Worm (Caenorhabditis elegans) whole organism, L2 larva: Measurements from ENCODE around the gene M04B2.7.
A peak's percentile ranks its signal among the peaks of the same experiment; 100 is the strongest.

ENCODE experiments used
- C34F6.9 ChIP-seq: fragments of 150-350 bp; optimal IDR thresholded peaks from 2 replicates; lab custom pipeline; 2014; ENCODE audit warnings: missing biosample characterization, missing genetic modification characterization
- F13H6.1 ChIP-seq: sonication (generic microtip); optimal IDR thresholded peaks from 2 replicates; lab custom pipeline; 2016; ENCODE audit warnings: missing genetic modification characterization, missing compliant biosample characterization
- R02D3.7 ChIP-seq: fragments of 150-350 bp; optimal IDR thresholded peaks from 2 replicates; lab custom pipeline; 2014; ENCODE audit warnings: missing biosample characterization, missing genetic modification characterization
- Y55F3AM.14 ChIP-seq: fragments of 200-800 bp; sonication (Bioruptor generic); optimal IDR thresholded peaks from 2 replicates; lab custom pipeline; 2018; ENCODE audit warnings: mild to moderate bottlenecking, missing genetic modification characterization, missing compliant biosample characterization
- alr-1 ChIP-seq: fragments of 150-350 bp; optimal IDR thresholded peaks from 2 replicates; lab custom pipeline; 2014; ENCODE audit warnings: missing biosample characterization, missing genetic modification characterization
- aly-2 ChIP-seq: fragments of 150-350 bp; optimal IDR thresholded peaks from 2 replicates; lab custom pipeline; 2014; ENCODE audit warnings: missing biosample characterization, missing genetic modification characterization
- blmp-1 ChIP-seq: sonication (generic microtip); optimal IDR thresholded peaks from 2 replicates; lab custom pipeline; 2017; ENCODE audit warnings: missing genetic modification characterization, mild to moderate bottlenecking, missing compliant biosample characterization, antibody characterized with exemption, moderate library complexity; ENCODE audit not compliant: insufficient read depth
- ceh-16 ChIP-seq: fragments of 150-350 bp; optimal IDR thresholded peaks from 2 replicates; lab custom pipeline; 2014; ENCODE audit warnings: missing biosample characterization, missing genetic modification characterization
- ceh-82 ChIP-seq: fragments of 150-350 bp; optimal IDR thresholded peaks from 2 replicates; lab custom pipeline; 2014; ENCODE audit warnings: missing biosample characterization, missing genetic modification characterization
- dmd-4 ChIP-seq: sonication (generic microtip); optimal IDR thresholded peaks from 2 replicates; lab custom pipeline; 2017; ENCODE audit warnings: missing biosample characterization, missing genetic modification characterization
- egl-27 ChIP-seq: sonication (generic microtip); optimal IDR thresholded peaks from 3 replicates; lab custom pipeline; 2017; ENCODE audit warnings: missing biosample characterization, missing genetic modification reagents, missing genetic modification characterization
- elt-1 ChIP-seq: fragments of 150-350 bp; optimal IDR thresholded peaks from 2 replicates; lab custom pipeline; 2014; ENCODE audit warnings: missing biosample characterization, missing genetic modification characterization
- elt-3 ChIP-seq: sonication (generic microtip); optimal IDR thresholded peaks from 2 replicates; lab custom pipeline; 2017; ENCODE audit warnings: missing biosample characterization, missing genetic modification characterization
- fos-1 ChIP-seq: fragments of 150-350 bp; optimal IDR thresholded peaks from 2 replicates; lab custom pipeline; 2014; ENCODE audit warnings: missing biosample characterization, missing genetic modification characterization
- lin-13 ChIP-seq: fragments of 150-350 bp; optimal IDR thresholded peaks from 2 replicates; lab custom pipeline; 2014; ENCODE audit warnings: missing biosample characterization, missing genetic modification reagents, missing genetic modification characterization
- lin-39 ChIP-seq: fragments of 150-350 bp; optimal IDR thresholded peaks from 2 replicates; lab custom pipeline; 2014; ENCODE audit warnings: missing biosample characterization, missing genetic modification reagents, missing genetic modification characterization
- lsy-2 ChIP-seq, 2 experiments: fragments of 150-350 bp in 1 of 2; sonication (generic microtip) in 1 of 2; optimal IDR thresholded peaks; 2 replicates each; lab custom pipeline; 2014 to 2017; ENCODE audit warnings: missing biosample characterization in 2 of 2, missing genetic modification characterization in 2 of 2
- mab-5 ChIP-seq: fragments of 150-350 bp; optimal IDR thresholded peaks from 2 replicates; lab custom pipeline; 2014; ENCODE audit warnings: missing biosample characterization, missing genetic modification characterization
- mbf-1 ChIP-seq: sonication (generic microtip); optimal IDR thresholded peaks from 2 replicates; lab custom pipeline; 2017; ENCODE audit warnings: missing biosample characterization, missing genetic modification characterization
- mdl-1 ChIP-seq, 2 experiments: fragments of 150-350 bp in 1 of 2; sonication (generic microtip) in 1 of 2; optimal IDR thresholded peaks; 2 replicates each; lab custom pipeline; 2017; ENCODE audit warnings: missing biosample characterization in 2 of 2, missing genetic modification characterization in 2 of 2
- nhr-11 ChIP-seq: fragments of 150-350 bp; optimal IDR thresholded peaks from 2 replicates; lab custom pipeline; 2014; ENCODE audit warnings: missing biosample characterization, missing genetic modification characterization
- nhr-12 ChIP-seq: fragments of 150-350 bp; optimal IDR thresholded peaks from 2 replicates; lab custom pipeline; 2014; ENCODE audit warnings: missing biosample characterization, missing genetic modification characterization
- nhr-129 ChIP-seq: fragments of 150-350 bp; optimal IDR thresholded peaks from 2 replicates; lab custom pipeline; 2014; ENCODE audit warnings: missing biosample characterization, missing genetic modification characterization
- nhr-23 ChIP-seq: fragments of 150-350 bp; optimal IDR thresholded peaks from 2 replicates; lab custom pipeline; 2014; ENCODE audit warnings: missing biosample characterization, missing genetic modification reagents, missing genetic modification characterization
- nhr-237 ChIP-seq: fragments of 150-350 bp; optimal IDR thresholded peaks from 2 replicates; lab custom pipeline; 2014; ENCODE audit warnings: missing biosample characterization, missing genetic modification characterization
- nhr-25 ChIP-seq: fragments of 150-350 bp; sonication (generic microtip); optimal IDR thresholded peaks from 3 replicates; lab custom pipeline; 2014; ENCODE audit warnings: missing biosample characterization, missing genetic modification characterization
- nhr-6 ChIP-seq: fragments of 150-350 bp; optimal IDR thresholded peaks from 2 replicates; lab custom pipeline; 2014; ENCODE audit warnings: missing biosample characterization, missing genetic modification characterization
- nhr-77 ChIP-seq: fragments of 150-350 bp; optimal IDR thresholded peaks from 2 replicates; lab custom pipeline; 2014; ENCODE audit warnings: missing biosample characterization, missing genetic modification characterization
- sem-4 ChIP-seq: fragments of 150-350 bp; optimal IDR thresholded peaks from 2 replicates; lab custom pipeline; 2014; ENCODE audit warnings: missing biosample characterization, missing genetic modification reagents, missing genetic modification characterization
- skn-1 ChIP-seq: sonication (generic microtip); optimal IDR thresholded peaks from 2 replicates; lab custom pipeline; 2017; ENCODE audit warnings: missing biosample characterization, missing genetic modification characterization
- sma-3 ChIP-seq: sonication (generic microtip); optimal IDR thresholded peaks from 2 replicates; lab custom pipeline; 2016; ENCODE audit warnings: missing genetic modification reagents, missing genetic modification characterization, missing compliant biosample characterization
- sma-9 ChIP-seq, 2 experiments: fragments of 150-350 bp in 1 of 2; sonication (generic microtip) in 1 of 2; optimal IDR thresholded peaks; 2 replicates each; lab custom pipeline; 2014 to 2016; ENCODE audit warnings: missing genetic modification characterization in 2 of 2, mild to moderate bottlenecking in 1 of 2, missing biosample characterization in 1 of 2, missing compliant biosample characterization in 1 of 2, missing genetic modification reagents in 1 of 2, moderate library complexity in 1 of 2
- snpc-4 ChIP-seq: fragments of 150-350 bp; optimal IDR thresholded peaks from 2 replicates; lab custom pipeline; 2014; ENCODE audit warnings: missing biosample characterization, missing genetic modification characterization
- unc-62 ChIP-seq: fragments of 150-350 bp; optimal IDR thresholded peaks from 2 replicates; lab custom pipeline; 2014; ENCODE audit warnings: missing biosample characterization, missing genetic modification reagents, missing genetic modification characterization
- zag-1 ChIP-seq: fragments of 150-350 bp; optimal IDR thresholded peaks from 2 replicates; lab custom pipeline; 2014; ENCODE audit warnings: missing biosample characterization, missing genetic modification characterization
- ztf-1 ChIP-seq: fragments of 200-800 bp; sonication (Bioruptor generic); conservative IDR thresholded peaks from 2 replicates; pipeline ENCODE4 v1.3.6; 2022; ENCODE audit warnings: missing genetic modification characterization, missing compliant biosample characterization
- ztf-11 ChIP-seq: sonication (generic microtip); optimal IDR thresholded peaks from 2 replicates; lab custom pipeline; 2017; ENCODE audit warnings: missing biosample characterization, missing genetic modification characterization

The M04B2.7 gene

DNA sequence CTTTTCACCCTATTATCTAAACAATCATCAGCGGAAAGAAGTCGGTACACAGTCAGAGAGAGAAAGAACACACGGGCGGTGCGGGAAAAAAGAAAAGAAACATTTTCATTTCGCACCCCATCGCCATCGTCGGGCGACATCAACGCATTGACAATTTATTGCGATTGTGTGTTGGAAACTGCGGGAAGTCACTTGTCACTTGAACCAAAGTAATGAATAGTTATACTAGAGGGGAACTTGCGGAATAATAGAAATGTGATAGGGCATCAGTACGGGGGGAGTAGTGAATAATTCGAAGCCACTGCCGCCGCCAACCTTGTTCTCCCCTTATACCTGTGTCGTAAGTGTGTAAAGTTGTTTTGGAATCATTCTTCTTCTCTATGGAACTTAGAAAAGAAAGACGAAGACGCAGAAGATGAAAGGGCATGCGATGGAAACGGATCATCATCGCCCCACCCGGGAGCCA is 22.8 kb upstream of the M04B2.7 start:
- TF ChIP-seq nhr-237 (tag; lab: Kevin White, UChicago) (no peak), lsy-2 (tag; optimal IDR thresholded peaks at IDR 0.05; lab: Kevin White, UChicago) (no peak), nhr-23 (no peak), F13H6.1 (tag; lab: Kevin White, UChicago) (peak; percentile 12), Y55F3AM.14 (GFP tag; lab: Kevin White, UChicago) (peak; percentile 24), ceh-16 (tag; lab: Kevin White, UChicago) (peak; percentile 29), nhr-129 (tag; lab: Kevin White, UChicago) (peak; percentile 63), elt-1 (no peak), fos-1 (tag; lab: Kevin White, UChicago) (peak; percentile 47), sma-3 (peak; percentile 27), nhr-25 (tag; lab: Kevin White, UChicago) (peak; percentile 45), mbf-1 (tag; lab: Kevin White, UChicago) (no peak), skn-1 (tag; lab: Kevin White, UChicago) (no peak), sem-4 (tag; lab: Kevin White, UChicago) (peak; percentile 10), nhr-12 (tag; lab: Kevin White, UChicago) (no peak)

DNA sequence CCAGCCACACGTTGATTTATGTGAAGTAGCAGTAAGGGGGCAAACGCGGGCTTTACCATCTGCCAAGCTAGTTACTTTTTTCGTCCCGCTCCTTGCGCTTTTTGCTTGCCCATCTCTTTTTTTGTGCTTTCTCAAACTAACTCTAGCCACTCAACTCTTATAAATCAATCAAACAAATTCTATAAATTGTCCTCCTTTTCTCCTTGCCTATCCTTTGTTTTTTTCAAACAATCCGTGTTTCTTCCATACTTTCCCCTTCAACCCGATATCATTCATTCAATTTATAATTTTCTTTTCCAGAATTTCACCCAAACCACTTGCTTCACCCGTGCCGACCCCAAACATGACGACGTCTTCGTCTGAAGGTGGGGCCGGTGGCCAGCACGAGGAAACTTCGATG is 21.6 kb upstream of the M04B2.7 start, which contains the start of gene srgp-1:
Gene srgp-1, plus strand, starts transcription at position 301 of the 400 bp plus-strand sequence.
- TF ChIP-seq fos-1 (tag; lab: Kevin White, UChicago) (no peak), alr-1 (tag; lab: Kevin White, UChicago) (no peak), ztf-11 (tag; lab: Kevin White, UChicago) (no peak), dmd-4 (tag; lab: Kevin White, UChicago) (no peak), mdl-1 (tag; optimal IDR thresholded peaks at IDR 0.05; lab: Kevin White, UChicago) (no peak), elt-3 (no peak), blmp-1 (tag; lab: Kevin White, UChicago) (no peak), C34F6.9 (no peak), nhr-77 (tag; lab: Kevin White, UChicago) (no peak), snpc-4 (tag; lab: Kevin White, UChicago) (no peak), zag-1 (tag; lab: Kevin White, UChicago) (no peak), ceh-16 (tag; lab: Kevin White, UChicago) (no peak)
- TF ChIP-seq, all 48 proteins: peak for 0

DNA sequence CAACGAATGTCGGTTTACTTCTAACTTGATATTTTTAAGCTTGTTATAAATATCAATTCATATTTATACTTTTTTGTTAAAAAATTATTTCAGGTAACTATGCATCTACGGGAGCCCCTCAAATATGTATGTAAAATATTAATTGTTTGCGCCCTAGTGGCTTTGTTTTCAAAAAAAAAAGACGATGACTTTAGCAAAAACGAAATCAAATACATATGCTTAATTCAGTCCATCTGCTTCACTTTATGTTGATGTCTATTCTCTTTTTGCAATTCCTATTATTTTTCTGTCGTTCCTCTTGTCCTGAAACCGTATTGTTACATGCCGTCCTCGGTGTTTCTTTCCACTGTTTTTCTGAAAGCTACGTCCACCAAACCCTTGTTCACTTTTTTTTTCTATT is 21.2 kb upstream of the M04B2.7 start:
- TF ChIP-seq nhr-77 (tag; lab: Kevin White, UChicago) (no peak), ztf-1 (GFP tag; lab: Robert Waterston, UW) (no peak), sma-9 (GFP tag; optimal IDR thresholded peaks at IDR 0.05; lab: Kevin White, UChicago) (no peak), sma-9 (tag; optimal IDR thresholded peaks at IDR 0.05; lab: Kevin White, UChicago) (no peak), elt-1 (no peak), aly-2 (tag; lab: Kevin White, UChicago) (no peak), dmd-4 (tag; lab: Kevin White, UChicago) (no peak), skn-1 (tag; lab: Kevin White, UChicago) (no peak), sem-4 (tag; lab: Kevin White, UChicago) (no peak), nhr-25 (tag; lab: Kevin White, UChicago) (no peak), F13H6.1 (tag; lab: Kevin White, UChicago) (no peak), mab-5 (tag; lab: Kevin White, UChicago) (no peak), snpc-4 (tag; lab: Kevin White, UChicago) (no peak), lin-39 (no peak), nhr-6 (tag; lab: Kevin White, UChicago) (no peak), lin-13 (GFP tag; lab: Kevin White, UChicago) (no peak), R02D3.7 (tag; lab: Kevin White, UChicago) (no peak)
- TF ChIP-seq, all 48 proteins: peak for 0

DNA sequence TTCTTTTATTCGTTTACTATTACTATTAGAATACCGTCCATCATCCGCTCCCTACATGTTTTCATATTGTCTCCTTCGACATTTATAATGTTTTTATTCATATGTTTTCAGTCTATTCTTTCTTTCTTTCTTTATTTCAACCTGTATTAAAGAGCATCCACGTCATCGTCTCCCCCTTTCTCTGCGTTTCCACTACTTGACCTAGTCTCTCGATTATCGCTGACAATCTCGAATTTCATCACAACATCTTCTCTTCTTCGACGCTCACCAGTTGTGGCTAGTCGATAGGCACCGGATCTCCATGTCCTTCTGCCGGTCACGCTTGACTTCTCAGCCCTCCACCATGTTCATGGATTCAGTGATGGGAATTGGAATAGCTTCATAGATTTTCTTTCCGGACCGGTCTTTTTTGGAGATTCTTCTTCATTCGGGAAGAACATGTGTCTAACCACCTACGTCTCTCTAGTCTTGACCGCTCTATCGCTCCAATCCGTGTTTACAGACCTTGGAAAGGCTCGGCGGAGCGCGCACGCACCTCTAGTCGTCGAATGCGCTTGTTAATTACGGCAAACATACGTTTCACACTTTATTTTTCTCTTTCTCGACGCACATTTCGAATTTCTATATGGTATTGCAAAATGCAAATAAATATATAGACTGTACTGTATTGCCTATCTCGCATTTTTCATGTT is 19.8 kb upstream of the M04B2.7 start:
- TF ChIP-seq elt-1 (no peak), nhr-11 (tag; lab: Kevin White, UChicago) (no peak), mdl-1 (tag; optimal IDR thresholded peaks at IDR 0.05; lab: Kevin White, UChicago) (no peak), ceh-82 (no peak), dmd-4 (tag; lab: Kevin White, UChicago) (no peak), ztf-1 (GFP tag; lab: Robert Waterston, UW) (no peak), unc-62 (GFP tag; lab: Kevin White, UChicago) (no peak), ztf-11 (tag; lab: Kevin White, UChicago) (no peak), nhr-237 (tag; lab: Kevin White, UChicago) (no peak), egl-27 (tag; lab: Kevin White, UChicago) (no peak)
- TF ChIP-seq, all 48 proteins: peak for 0
